Worm (Caenorhabditis elegans) whole organism, young adult: ENCODE data around the gene vdac-1.

Source experiments
- B0019.2 ChIP-seq: fragments of 200-800 bp; sonication (Bioruptor generic); conservative IDR thresholded peaks from 2 replicates; pipeline ENCODE4 v1.3.6; 2022; ENCODE audit warnings: missing genetic modification reagents, missing genetic modification characterization, missing compliant biosample characterization
- B0261.1 ChIP-seq: sonication (generic microtip); optimal IDR thresholded peaks from 2 replicates; lab custom pipeline; 2016; ENCODE audit warnings: mild to moderate bottlenecking, missing genetic modification characterization, moderate library complexity, missing compliant biosample characterization
- F22D6.2 ChIP-seq: sonication (generic microtip); optimal IDR thresholded peaks from 2 replicates; lab custom pipeline; 2016; ENCODE audit warnings: mild to moderate bottlenecking, missing genetic modification characterization, missing compliant biosample characterization
- F39B2.1 ChIP-seq: fragments of 200-800 bp; sonication (Bioruptor generic); IDR thresholded peaks from 2 replicates; pipeline ENCODE4 v1.3.6; 2022; ENCODE audit warnings: missing genetic modification reagents, missing genetic modification characterization, missing compliant biosample characterization
- F49E8.2 ChIP-seq: sonication (generic microtip); optimal IDR thresholded peaks from 3 replicates; lab custom pipeline; 2017; ENCODE audit warnings: missing genetic modification characterization, mild to moderate bottlenecking, missing compliant biosample characterization, antibody characterized with exemption, moderate library complexity; ENCODE audit not compliant: insufficient read depth
- K11D2.4 ChIP-seq: fragments of 200-800 bp; sonication (Bioruptor generic); IDR thresholded peaks from 2 replicates; pipeline ENCODE4 v1.3.6; 2022; ENCODE audit warnings: missing genetic modification reagents, missing genetic modification characterization, missing compliant biosample characterization
- T07F8.4 ChIP-seq: sonication (generic microtip); optimal IDR thresholded peaks from 2 replicates; lab custom pipeline; 2016; ENCODE audit warnings: mild to moderate bottlenecking, missing genetic modification characterization, moderate library complexity, missing compliant biosample characterization
- Y53F4B.3 ChIP-seq: fragments of 200-800 bp; sonication (Bioruptor generic); IDR thresholded peaks from 2 replicates; pipeline ENCODE4 v1.3.6; 2022; ENCODE audit warnings: missing genetic modification reagents, missing genetic modification characterization, missing compliant biosample characterization
- Y56A3A.18 ChIP-seq: fragments of 200-800 bp; sonication (Bioruptor generic); IDR thresholded peaks from 2 replicates; pipeline ENCODE4 v1.3.6; 2022; ENCODE audit warnings: missing genetic modification reagents, missing genetic modification characterization, missing compliant biosample characterization
- Y79H2A.3 ChIP-seq: fragments of 200-800 bp; sonication (Bioruptor generic); conservative IDR thresholded peaks from 2 replicates; pipeline ENCODE4 v1.3.6; 2022; ENCODE audit warnings: missing genetic modification reagents, missing genetic modification characterization, missing compliant biosample characterization
- aptf-3 ChIP-seq: fragments of 200-800 bp; sonication (Bioruptor generic); IDR thresholded peaks from 2 replicates; pipeline ENCODE4 v1.3.6; 2022; ENCODE audit warnings: missing genetic modification characterization, missing compliant biosample characterization
- athp-1 ChIP-seq: sonication (generic microtip); optimal IDR thresholded peaks from 2 replicates; lab custom pipeline; 2017; ENCODE audit warnings: mild to moderate bottlenecking, missing genetic modification characterization, missing compliant biosample characterization
- bed-1 ChIP-seq: fragments of 200-800 bp; sonication (Bioruptor generic); IDR thresholded peaks from 2 replicates; pipeline ENCODE4 v1.3.6; 2022; ENCODE audit warnings: missing genetic modification reagents, missing genetic modification characterization, missing compliant biosample characterization
- bed-2 ChIP-seq: fragments of 200-800 bp; sonication (Bioruptor generic); IDR thresholded peaks from 2 replicates; pipeline ENCODE4 v1.3.6; 2022; ENCODE audit warnings: missing genetic modification reagents, missing genetic modification characterization, missing compliant biosample characterization
- ccch-3 ChIP-seq: fragments of 200-800 bp; sonication (Bioruptor generic); optimal IDR thresholded peaks from 2 replicates; lab custom pipeline; 2018; ENCODE audit warnings: mild to moderate bottlenecking, missing genetic modification characterization, missing compliant biosample characterization
- cebp-1 ChIP-seq, 2 experiments: fragments of 200-800 bp in 1 of 2; sonication (Bioruptor generic) in 1 of 2; sonication (generic microtip) in 1 of 2; IDR thresholded peaks in 1 of 2; optimal IDR thresholded peaks in 1 of 2; 2 replicates each; pipeline versions ENCODE4 v1.3.6 to Lab custom; 2017 to 2022; ENCODE audit warnings: missing compliant biosample characterization in 2 of 2, missing genetic modification characterization in 2 of 2, mild to moderate bottlenecking in 1 of 2, missing genetic modification reagents in 1 of 2, moderate library complexity in 1 of 2
- ceh-100 ChIP-seq: fragments of 200-800 bp; sonication (Bioruptor generic); IDR thresholded peaks from 2 replicates; pipeline ENCODE4 v1.3.6; 2022; ENCODE audit warnings: missing genetic modification reagents, missing genetic modification characterization, missing compliant biosample characterization
- ceh-58 ChIP-seq: fragments of 200-800 bp; sonication (Bioruptor generic); IDR thresholded peaks from 2 replicates; pipeline ENCODE4 v1.3.6; 2022; ENCODE audit warnings: missing genetic modification characterization, missing compliant biosample characterization
- ceh-79 ChIP-seq: sonication (generic microtip); optimal IDR thresholded peaks from 2 replicates; lab custom pipeline; 2017; ENCODE audit warnings: mild to moderate bottlenecking, missing genetic modification characterization, missing compliant biosample characterization
- die-1 ChIP-seq: sonication (generic microtip); optimal IDR thresholded peaks from 2 replicates; lab custom pipeline; 2016; ENCODE audit warnings: missing genotype, mild to moderate bottlenecking, missing genetic modification characterization, missing compliant biosample characterization
- dpff-1 ChIP-seq: sonication (generic microtip); optimal IDR thresholded peaks from 2 replicates; lab custom pipeline; 2017; ENCODE audit warnings: mild to moderate bottlenecking, missing genetic modification characterization, missing compliant biosample characterization
- dpl-1 ChIP-seq: fragments of 150-350 bp; optimal IDR thresholded peaks from 2 replicates; lab custom pipeline; 2014; ENCODE audit warnings: missing biosample characterization, missing genetic modification reagents, missing genetic modification characterization
- egl-44 ChIP-seq: fragments of 200-800 bp; sonication (Bioruptor generic); IDR thresholded peaks from 2 replicates; pipeline ENCODE4 v1.3.6; 2022; ENCODE audit warnings: missing genetic modification reagents, missing genetic modification characterization, missing compliant biosample characterization
- hmg-1.2 ChIP-seq: fragments of 200-800 bp; sonication (Bioruptor generic); IDR thresholded peaks from 2 replicates; pipeline ENCODE4 v1.3.6; 2022; ENCODE audit warnings: missing genetic modification reagents, missing genetic modification characterization, missing compliant biosample characterization
- hmg-20 ChIP-seq: fragments of 200-800 bp; sonication (Bioruptor generic); IDR thresholded peaks from 2 replicates; pipeline ENCODE4 v1.3.6; 2022; ENCODE audit warnings: missing genetic modification reagents, missing genetic modification characterization, missing compliant biosample characterization
- hrde-1 ChIP-seq: sonication (generic microtip); optimal IDR thresholded peaks from 2 replicates; lab custom pipeline; 2016; ENCODE audit warnings: missing genetic modification characterization, mild to moderate bottlenecking, missing compliant biosample characterization, moderate library complexity, missing genotype, missing genetic modification reagents, borderline replicate concordance
- lag-1 ChIP-seq: fragments of 200-800 bp; sonication (Bioruptor generic); IDR thresholded peaks from 2 replicates; pipeline ENCODE4 v1.3.6; 2022; ENCODE audit warnings: missing genetic modification reagents, missing genetic modification characterization, missing compliant biosample characterization
- lin-35 ChIP-seq, 3 experiments: fragments of 150-350 bp in 2 of 3; sonication (generic microtip) in 1 of 3; optimal IDR thresholded peaks; 2 replicates each; lab custom pipeline; 2014 to 2018; ENCODE audit warnings: missing biosample characterization in 3 of 3, missing genetic modification characterization in 3 of 3, missing genetic modification reagents in 3 of 3
- madf-3 ChIP-seq: fragments of 200-800 bp; sonication (Bioruptor generic); IDR thresholded peaks from 2 replicates; pipeline ENCODE4 v1.3.6; 2022; ENCODE audit warnings: missing genetic modification reagents, missing genetic modification characterization, missing compliant biosample characterization
- madf-8 ChIP-seq: fragments of 200-800 bp; sonication (Bioruptor generic); conservative IDR thresholded peaks from 2 replicates; pipeline ENCODE4 v1.3.6; 2022; ENCODE audit warnings: missing genetic modification reagents, missing genetic modification characterization, missing compliant biosample characterization
- nfya-1 ChIP-seq: sonication (generic microtip); optimal IDR thresholded peaks from 2 replicates; lab custom pipeline; 2017; ENCODE audit warnings: antibody characterized with exemption, missing compliant biosample characterization, missing genetic modification characterization, borderline replicate concordance; ENCODE audit not compliant: insufficient read depth
- nfya-2 ChIP-seq: fragments of 200-800 bp; sonication (Bioruptor generic); IDR thresholded peaks from 2 replicates; pipeline ENCODE4 v1.3.6; 2022; ENCODE audit warnings: missing genetic modification reagents, missing genetic modification characterization, missing compliant biosample characterization
- nfyb-1 ChIP-seq: fragments of 200-800 bp; sonication (Bioruptor generic); IDR thresholded peaks from 2 replicates; pipeline ENCODE4 v1.3.6; 2022; ENCODE audit warnings: missing genetic modification reagents, missing genetic modification characterization, missing compliant biosample characterization
- nhr-120 ChIP-seq: fragments of 200-800 bp; sonication (Bioruptor generic); IDR thresholded peaks from 2 replicates; pipeline ENCODE4 v1.3.6; 2022; ENCODE audit warnings: missing genetic modification characterization, missing compliant biosample characterization
- rcor-1 ChIP-seq: fragments of 200-800 bp; sonication (Bioruptor generic); IDR thresholded peaks from 2 replicates; pipeline ENCODE4 v1.3.6; 2022; ENCODE audit warnings: missing genetic modification reagents, missing genetic modification characterization, missing compliant biosample characterization
- sdz-38 ChIP-seq: sonication (generic microtip); optimal IDR thresholded peaks from 2 replicates; lab custom pipeline; 2016; ENCODE audit warnings: missing genotype, missing genetic modification characterization, missing compliant biosample characterization
- sea-2 ChIP-seq: fragments of 200-800 bp; sonication (Bioruptor generic); IDR thresholded peaks from 2 replicates; pipeline ENCODE4 v1.3.6; 2022; ENCODE audit warnings: missing genetic modification characterization, missing compliant biosample characterization
- somi-1 ChIP-seq: fragments of 200-800 bp; sonication (Bioruptor generic); optimal IDR thresholded peaks from 2 replicates; lab custom pipeline; 2018; ENCODE audit warnings: mild to moderate bottlenecking, missing genetic modification characterization, missing compliant biosample characterization
- sptf-2 ChIP-seq: fragments of 200-800 bp; sonication (Bioruptor generic); optimal IDR thresholded peaks from 2 replicates; lab custom pipeline; 2018; ENCODE audit warnings: mild to moderate bottlenecking, missing genetic modification characterization, missing compliant biosample characterization
- unc-62 ChIP-seq: fragments of 150-350 bp; optimal IDR thresholded peaks from 2 replicates; lab custom pipeline; 2014; ENCODE audit warnings: missing biosample characterization, missing genetic modification reagents, missing genetic modification characterization
- zfh-2 ChIP-seq: fragments of 200-800 bp; sonication (Bioruptor generic); conservative IDR thresholded peaks from 2 replicates; pipeline ENCODE4 v1.3.6; 2022; ENCODE audit warnings: missing genetic modification reagents, missing genetic modification characterization, missing compliant biosample characterization
- ztf-3 ChIP-seq: fragments of 200-800 bp; sonication (Bioruptor generic); optimal IDR thresholded peaks from 2 replicates; lab custom pipeline; 2018; ENCODE audit warnings: mild to moderate bottlenecking, missing genetic modification characterization, missing compliant biosample characterization

Gene vdac-1

DNA sequence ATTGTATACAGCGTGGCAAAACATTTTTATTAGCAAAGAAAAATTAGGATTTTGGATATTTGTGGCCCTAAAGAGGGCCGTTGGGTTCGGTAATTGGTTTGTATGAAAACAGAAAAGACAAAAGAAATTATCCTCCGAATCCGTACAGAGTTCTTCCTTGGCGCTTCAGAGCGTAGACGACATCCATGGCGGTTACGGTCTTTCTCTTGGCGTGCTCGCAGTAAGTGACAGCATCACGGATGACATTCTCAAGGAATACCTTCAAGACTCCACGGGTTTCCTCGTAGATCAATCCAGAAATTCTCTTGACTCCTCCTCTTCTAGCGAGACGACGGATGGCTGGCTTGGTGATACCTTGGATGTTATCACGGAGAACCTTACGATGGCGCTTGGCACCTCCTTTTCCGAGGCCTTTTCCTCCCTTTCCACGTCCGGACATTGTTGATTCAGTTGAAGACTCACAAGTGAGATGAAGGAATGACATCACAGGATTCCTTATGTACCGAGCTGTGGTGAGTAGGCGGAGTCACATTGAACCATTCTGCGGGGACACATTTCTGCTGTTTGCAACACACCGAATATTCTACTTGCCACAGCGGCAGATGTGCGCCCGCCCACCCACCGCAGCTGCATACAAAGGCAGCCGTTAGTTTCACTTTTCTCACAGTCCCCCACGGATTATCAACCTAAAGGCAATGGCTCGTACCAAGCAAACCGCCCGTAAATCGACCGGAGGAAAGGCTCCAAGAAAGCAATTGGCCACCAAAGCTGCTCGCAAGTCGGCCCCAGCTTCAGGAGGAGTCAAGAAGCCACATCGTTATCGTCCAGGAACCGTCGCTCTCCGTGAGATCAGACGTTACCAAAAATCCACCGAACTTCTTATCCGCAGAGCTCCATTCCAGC is 19.9 kb downstream of the vdac-1 start, which contains the start of the genes his-60 and his-59 (continued):
- TF ChIP-seq cebp-1 (GFP tag; IDR thresholded peaks at IDR 0.05; lab: Robert Waterston, UW) (no peak), cebp-1 (tag; optimal IDR thresholded peaks at IDR 0.05; lab: Kevin White, UChicago) (peak; percentile 55), ccch-3 (GFP tag; lab: Kevin White, UChicago) (no peak), bed-1 (GFP tag; lab: Robert Waterston, UW) (no peak), dpl-1 (no peak), ztf-3 (GFP tag; lab: Kevin White, UChicago) (no peak), hmg-1.2 (peak; percentile 41; the same call in 1 of the 2 replicates), athp-1 (tag; lab: Kevin White, UChicago) (peak; percentile 48), nfya-1 (tag; lab: Kevin White, UChicago) (no peak), B0261.1 (tag; lab: Kevin White, UChicago) (no peak)

DNA sequence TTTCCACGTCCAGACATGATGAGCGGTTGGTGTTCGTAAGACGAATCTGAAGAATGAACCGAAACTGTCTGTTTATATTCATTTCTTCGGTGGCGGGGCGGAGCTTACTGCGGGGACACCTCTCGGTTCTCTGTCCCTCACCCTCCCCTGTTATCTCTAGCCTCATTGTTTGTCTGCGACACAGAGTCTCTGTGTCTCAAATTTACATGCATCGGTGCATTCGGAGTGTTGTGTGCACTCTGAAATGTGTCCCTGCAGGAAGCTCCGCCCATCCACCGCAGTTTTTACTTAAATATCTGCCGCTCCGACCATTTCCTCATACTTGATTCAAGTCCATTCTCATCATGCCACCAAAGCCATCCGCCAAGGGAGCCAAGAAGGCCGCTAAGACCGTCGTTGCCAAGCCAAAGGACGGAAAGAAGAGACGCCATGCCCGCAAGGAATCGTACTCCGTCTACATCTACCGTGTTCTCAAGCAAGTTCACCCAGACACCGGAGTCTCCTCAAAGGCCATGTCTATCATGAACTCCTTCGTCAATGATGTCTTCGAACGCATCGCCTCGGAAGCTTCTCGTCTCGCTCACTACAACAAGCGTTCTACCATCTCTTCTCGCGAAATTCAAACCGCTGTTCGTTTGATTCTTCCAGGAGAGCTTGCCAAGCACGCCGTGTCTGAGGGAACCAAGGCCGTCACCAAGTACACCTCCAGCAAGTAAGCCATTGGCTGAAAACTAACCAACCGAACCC is 21.3 kb downstream of the vdac-1 start, which contains the start of the genes his-61 and his-62:
TSS of gene his-61 (minus strand) at position 17 of the 747 bp plus-strand sequence.
TSS of gene his-62 (plus strand) at position 345 of the 747 bp plus-strand sequence.
- no peak for TF ChIP-seq K11D2.4 (GFP tag; lab: Robert Waterston, UW)
- TF ChIP-seq ccch-3 (GFP tag; lab: Kevin White, UChicago), result no peak
- peak; percentile 20 for TF ChIP-seq hrde-1 (tag; lab: Kevin White, UChicago)
- TF ChIP-seq T07F8.4 (tag; lab: Kevin White, UChicago), result no peak
- TF ChIP-seq dpff-1, result no peak
- peak; percentile 9; the same call in 1 of the 2 replicates for TF ChIP-seq rcor-1 (GFP tag; lab: Robert Waterston, UW)
- peak; percentile 10; the same call in 1 of the 2 replicates for TF ChIP-seq Y79H2A.3 (GFP tag; lab: Robert Waterston, UW)
- TF ChIP-seq nfyb-1 (GFP tag; lab: Robert Waterston, UW), result 0 out of 2 replicates have a peak, but pooled peaks have one; percentile 22
- no peak for TF ChIP-seq somi-1 (GFP tag; lab: Kevin White, UChicago)
- no peak for TF ChIP-seq die-1
- no peak for TF ChIP-seq zfh-2
- no peak for TF ChIP-seq lag-1 (GFP tag; lab: Robert Waterston, UW)
- 0 out of 2 replicates have a peak, but pooled peaks have one; percentile 26 for TF ChIP-seq madf-8
- no peak for TF ChIP-seq hmg-20 (GFP tag; lab: Robert Waterston, UW)
- TF ChIP-seq sea-2 (GFP tag; lab: Robert Waterston, UW), result no peak
- TF ChIP-seq lin-35 (GFP tag; optimal IDR thresholded peaks at IDR 0.05; lab: Kevin White, UChicago), result no peak
- no peak for TF ChIP-seq sdz-38 (tag; lab: Kevin White, UChicago)
- TF ChIP-seq B0019.2 (GFP tag; lab: Robert Waterston, UW), result no peak
- no peak for TF ChIP-seq F22D6.2 (tag; lab: Kevin White, UChicago)
- TF ChIP-seq bed-2 (GFP tag; lab: Robert Waterston, UW), result no peak
- peak; percentile 53 for TF ChIP-seq ceh-100 (GFP tag; lab: Robert Waterston, UW)
- TF ChIP-seq ceh-58 (GFP tag; lab: Robert Waterston, UW), result no peak
- TF ChIP-seq Y53F4B.3, result no peak
- TF ChIP-seq sptf-2, result no peak
- no peak for TF ChIP-seq nfya-2 (GFP tag; lab: Robert Waterston, UW)
- peak; percentile 98 for TF ChIP-seq F39B2.1
- TF ChIP-seq madf-3 (GFP tag; lab: Robert Waterston, UW), result no peak; the same call in none of the 2 replicates
- no peak for TF ChIP-seq unc-62 (GFP tag; lab: Kevin White, UChicago)
- TF ChIP-seq athp-1 (tag; lab: Kevin White, UChicago), result no peak
- TF ChIP-seq nhr-120, result no peak
- 0 out of 2 replicates have a peak, but pooled peaks have one; percentile 58 for TF ChIP-seq egl-44 (GFP tag; lab: Robert Waterston, UW)
- peak; percentile 62; the same call in 1 of the 2 replicates for TF ChIP-seq aptf-3 (GFP tag; lab: Robert Waterston, UW)
- no peak for TF ChIP-seq Y56A3A.18 (GFP tag; lab: Robert Waterston, UW)
- TF ChIP-seq ceh-79 (tag; lab: Kevin White, UChicago), result no peak
- peak; percentile 89 for TF ChIP-seq F49E8.2
